Fruit fly (Drosophila melanogaster): ENCODE measurements around the gene Ubc6.
A peak's percentile ranks its signal among the peaks of the same experiment; 100 is the strongest.

Gene Ubc6

dm6 chr3R:4957812-4958211, 5.3 kb upstream of the Ubc6 start:
- no peak for TF ChIP-seq salr (GFP tag; optimal IDR thresholded peaks at IDR 0.05)
- TF ChIP-seq dsx (GFP tag; optimal IDR thresholded peaks at IDR 0.05; ENCODE audit: poor library complexity, severe bottlenecking) = no peak
- TF ChIP-seq dac (GFP tag; optimal IDR thresholded peaks at IDR 0.05) = peak; percentile 3
- TF ChIP-seq CG8632 (GFP tag; optimal IDR thresholded peaks at IDR 0.05) = no peak
- no peak for TF ChIP-seq CG9139 (GFP tag; optimal IDR thresholded peaks at IDR 0.05)
- no peak for TF ChIP-seq Sox14 (GFP tag; optimal IDR thresholded peaks at IDR 0.05)
- TF ChIP-seq CG10631 (GFP tag; optimal IDR thresholded peaks at IDR 0.05) = no peak
- TF ChIP-seq fkh (GFP tag; optimal IDR thresholded peaks at IDR 0.05) = no peak
- no peak for TF ChIP-seq Hr4 (GFP tag; optimal IDR thresholded peaks at IDR 0.05)
- TF ChIP-seq Ets96B (tag; optimal IDR thresholded peaks at IDR 0.05) = no peak
- TF ChIP-seq CG11294 (GFP tag; IDR thresholded peaks at IDR 0.05) = peak; percentile 33; the same call in 1 of the 2 replicates
- no peak for TF ChIP-seq pdm3 (GFP tag; optimal IDR thresholded peaks at IDR 0.05)
- TF ChIP-seq eg (GFP tag; IDR thresholded peaks at IDR 0.05) = peak; percentile 63
- no peak for TF ChIP-seq spab (GFP tag; optimal IDR thresholded peaks at IDR 0.05)
- TF ChIP-seq CG34406 (GFP tag; optimal IDR thresholded peaks at IDR 0.05) = no peak
- peak; percentile 26 for TF ChIP-seq CG3919 (GFP tag; optimal IDR thresholded peaks at IDR 0.05)
- TF ChIP-seq CG7368 (GFP tag; optimal IDR thresholded peaks at IDR 0.05) = no peak
- TF ChIP-seq svp (GFP tag) = no peak
- TF ChIP-seq CG11762 (GFP tag; optimal IDR thresholded peaks at IDR 0.05; ENCODE audit: insufficient read depth) = no peak
- TF ChIP-seq Eip78C (GFP tag) = no peak
- no peak for TF ChIP-seq Hr38 (GFP tag; optimal IDR thresholded peaks at IDR 0.05)
- TF ChIP-seq CG32006 (GFP tag; optimal IDR thresholded peaks at IDR 0.05) = peak; percentile 56
- no peak for TF ChIP-seq Met (GFP tag; optimal IDR thresholded peaks at IDR 0.05)
- no peak for TF ChIP-seq achi (GFP tag; optimal IDR thresholded peaks at IDR 0.05)
- peak; percentile 56; the same call in 1 of the 2 replicates for TF ChIP-seq CG15336 (GFP tag; IDR thresholded peaks at IDR 0.05)
- TF ChIP-seq Gug (GFP tag; IDR thresholded peaks at IDR 0.05) = no peak
- TF ChIP-seq ss (GFP tag; optimal IDR thresholded peaks at IDR 0.05) = no peak
- no peak for TF ChIP-seq CG3032 (tag; optimal IDR thresholded peaks at IDR 0.05)
- no peak for TF ChIP-seq Ets21C (GFP tag; optimal IDR thresholded peaks at IDR 0.05)
- no peak for TF ChIP-seq Eip75B (GFP tag; optimal IDR thresholded peaks at IDR 0.05)
- no peak for TF ChIP-seq CG8119 (GFP tag; IDR thresholded peaks at IDR 0.05)
- no peak for TF ChIP-seq topi (GFP tag; optimal IDR thresholded peaks at IDR 0.05)
- TF ChIP-seq Sox102F (GFP tag; optimal IDR thresholded peaks at IDR 0.05) = no peak
- TF ChIP-seq CG1621 (tag; optimal IDR thresholded peaks at IDR 0.05) = no peak
- no peak for TF ChIP-seq vri (GFP tag; optimal IDR thresholded peaks at IDR 0.05)
- TF ChIP-seq CG6808 (GFP tag; optimal IDR thresholded peaks at IDR 0.05) = no peak
- no peak for TF ChIP-seq CG6792 (GFP tag; optimal IDR thresholded peaks at IDR 0.05)
- no peak for TF ChIP-seq CG4318 (GFP tag; optimal IDR thresholded peaks at IDR 0.05)
- TF ChIP-seq net (GFP tag; optimal IDR thresholded peaks at IDR 0.05) = no peak
- TF ChIP-seq CG6163 (GFP tag; IDR thresholded peaks at IDR 0.05) = peak; percentile 44; the same call in 1 of the 3 replicates
- TF ChIP-seq CG11902 (GFP tag; optimal IDR thresholded peaks at IDR 0.05) = no peak
- TF ChIP-seq CG6854 (GFP tag; optimal IDR thresholded peaks at IDR 0.05) = no peak
- TF ChIP-seq OdsH (GFP tag; optimal IDR thresholded peaks at IDR 0.05) = no peak
- peak; percentile 5 for TF ChIP-seq acj6 (GFP tag; optimal IDR thresholded peaks at IDR 0.05)
- TF ChIP-seq CG8319 (GFP tag; optimal IDR thresholded peaks at IDR 0.05) = no peak
- TF ChIP-seq CG16779 (tag; optimal IDR thresholded peaks at IDR 0.05) = no peak
- no peak for TF ChIP-seq lz (GFP tag; optimal IDR thresholded peaks at IDR 0.05)
- no peak for TF ChIP-seq Sox15 (GFP tag; optimal IDR thresholded peaks at IDR 0.05)
- no peak for TF ChIP-seq fd85E (GFP tag; optimal IDR thresholded peaks at IDR 0.05)
- TF ChIP-seq Hr39 (GFP tag; optimal IDR thresholded peaks at IDR 0.05) = no peak
- TF ChIP-seq CG31627 (GFP tag; optimal IDR thresholded peaks at IDR 0.05) = no peak
- TF ChIP-seq CG10669 (GFP tag; optimal IDR thresholded peaks at IDR 0.05) = no peak
- TF ChIP-seq cyc (GFP tag; optimal IDR thresholded peaks at IDR 0.05) = no peak
- no peak for TF ChIP-seq Eip93F (GFP tag; optimal IDR thresholded peaks at IDR 0.05)
